Worm (Caenorhabditis elegans): ENCODE data around the gene dhhc-4.

DNA sequence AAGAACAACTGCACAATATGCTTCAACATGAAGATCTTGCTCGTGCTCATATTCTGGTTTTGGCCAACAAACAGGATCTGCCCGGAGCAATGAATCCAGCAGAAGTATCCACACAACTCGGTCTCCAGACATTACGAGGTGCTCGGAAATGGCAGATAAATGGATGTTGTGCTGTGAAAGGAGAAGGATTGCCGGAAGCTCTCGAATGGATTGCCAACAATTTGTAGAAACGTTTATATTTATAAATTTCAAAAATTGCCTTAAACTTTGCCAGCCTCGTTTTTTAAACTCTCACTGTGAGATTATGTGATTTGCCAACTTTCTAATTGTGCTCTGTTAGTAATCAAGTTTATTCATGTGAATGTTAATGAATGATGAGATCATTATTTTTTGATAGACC is 43.8 kb downstream of the dhhc-4 start:
- TF ChIP-seq M03D4.4 (tag; optimal IDR thresholded peaks at IDR 0.05) (no peak), nhr-76 (tag; optimal IDR thresholded peaks at IDR 0.05) (no peak), nhr-28 (tag; optimal IDR thresholded peaks at IDR 0.05) (no peak), mls-2 (tag; optimal IDR thresholded peaks at IDR 0.05) (no peak), elt-1 (tag; optimal IDR thresholded peaks at IDR 0.05; ENCODE audit: borderline replicate concordance, insufficient read depth) (no peak), nhr-12 (tag; optimal IDR thresholded peaks at IDR 0.05) (no peak)
